Fruit fly (Drosophila melanogaster): ENCODE data around the gene PMCA.
A peak's percentile ranks its signal among the peaks of the same experiment; 100 is the strongest.

PMCA gene

dm6 chr4:406330-406729, 47.6 kb upstream of the PMCA start:
- TF ChIP-seq CG32767 (GFP tag; IDR thresholded peaks at IDR 0.05) (no peak), HmgZ (tag; optimal IDR thresholded peaks at IDR 0.05) (no peak), onecut (GFP tag; IDR thresholded peaks at IDR 0.05) (no peak), fd102C (GFP tag; optimal IDR thresholded peaks at IDR 0.05) (peak; percentile 76), Xrp1 (GFP tag; IDR thresholded peaks at IDR 0.05) (no peak), D19A (tag; optimal IDR thresholded peaks at IDR 0.05) (peak; percentile 67), en (GFP tag; optimal IDR thresholded peaks at IDR 0.05) (no peak), emc (GFP tag; optimal IDR thresholded peaks at IDR 0.05) (no peak), tll (GFP tag; optimal IDR thresholded peaks at IDR 0.05) (peak in 1 of 2 experiments; percentile 98), CG11504 (tag; optimal IDR thresholded peaks at IDR 0.05) (no peak), gem (tag; optimal IDR thresholded peaks at IDR 0.05) (no peak), CG3163 (GFP tag; optimal IDR thresholded peaks at IDR 0.05) (no peak), CG2116 (GFP tag; optimal IDR thresholded peaks at IDR 0.05) (no peak), CG9817 (tag; optimal IDR thresholded peaks at IDR 0.05) (no peak), CG10209 (GFP tag; optimal IDR thresholded peaks at IDR 0.05) (no peak), CG5245 (GFP tag; optimal IDR thresholded peaks at IDR 0.05) (no peak), Tbp (GFP tag; optimal IDR thresholded peaks at IDR 0.05) (no peak), CG9609 (GFP tag; optimal IDR thresholded peaks at IDR 0.05) (no peak), CG15479 (GFP tag; optimal IDR thresholded peaks at IDR 0.05) (peak; percentile 78), CG8290 (GFP tag; optimal IDR thresholded peaks at IDR 0.05) (no peak), CG8290 (tag; optimal IDR thresholded peaks at IDR 0.05) (no peak), sens (GFP tag) (peak; percentile 21), zfh1 (GFP tag; IDR thresholded peaks at IDR 0.05) (no peak), Eip74EF (GFP tag; optimal IDR thresholded peaks at IDR 0.05) (no peak), gro (GFP tag; optimal IDR thresholded peaks at IDR 0.05) (no peak), CG13424 (tag; optimal IDR thresholded peaks at IDR 0.05) (no peak), kni (GFP tag; optimal IDR thresholded peaks at IDR 0.05) (peak; percentile 45), CG4328 (GFP tag; optimal IDR thresholded peaks at IDR 0.05) (no peak), hbn (GFP tag; IDR thresholded peaks at IDR 0.05; ENCODE audit: partially characterized antibody) (no peak), stc (GFP tag; IDR thresholded peaks at IDR 0.05) (no peak), CG14050 (GFP tag; IDR thresholded peaks at IDR 0.05) (no peak), rib (GFP tag; IDR thresholded peaks at IDR 0.05) (no peak), NC2α (GFP tag; optimal IDR thresholded peaks at IDR 0.05) (no peak), B-H2 (GFP tag; optimal IDR thresholded peaks at IDR 0.05) (no peak), sug (tag; optimal IDR thresholded peaks at IDR 0.05) (no peak), Nf-YA (GFP tag; IDR thresholded peaks at IDR 0.05) (no peak), CG10462 (GFP tag; optimal IDR thresholded peaks at IDR 0.05) (no peak), salm (tag; optimal IDR thresholded peaks at IDR 0.05) (no peak), GATAe (GFP tag; conservative IDR thresholded peaks at IDR 0.05) (no peak), crc (GFP tag; optimal IDR thresholded peaks at IDR 0.05) (no peak), oc (tag; optimal IDR thresholded peaks at IDR 0.05) (no peak), cad (GFP tag; optimal IDR thresholded peaks at IDR 0.05) (peak; percentile 22), lmd (GFP tag; IDR thresholded peaks at IDR 0.05) (no peak), Kr (GFP tag; optimal IDR thresholded peaks at IDR 0.05) (peak; percentile 54), CG2129 (GFP tag; IDR thresholded peaks at IDR 0.05; ENCODE audit: partially characterized antibody) (no peak), Fer2 (tag; optimal IDR thresholded peaks at IDR 0.05) (no peak), zen (tag; optimal IDR thresholded peaks at IDR 0.05) (peak; percentile 95), Atf6 (GFP tag; IDR thresholded peaks at IDR 0.05) (no peak), CG14965 (GFP tag; optimal IDR thresholded peaks at IDR 0.05; ENCODE audit: borderline replicate concordance) (no peak), Scr (GFP tag; IDR thresholded peaks at IDR 0.05; ENCODE audit: partially characterized antibody) (no peak), CG12744 (GFP tag; optimal IDR thresholded peaks at IDR 0.05) (no peak), CG1792 (GFP tag; optimal IDR thresholded peaks at IDR 0.05) (no peak)

Data from whole organism, embryonic.